Worm (Caenorhabditis elegans): ENCODE data around the gene C36A4.4.

C36A4.4 gene

ce11 chrIII:3876197-3876897, 32.9 kb upstream of the C36A4.4 start:
- TF ChIP-seq swsn-7 (tag; optimal IDR thresholded peaks at IDR 0.05) (no peak), efl-1 (optimal IDR thresholded peaks at IDR 0.05) (no peak), efl-1 (GFP tag; optimal IDR thresholded peaks at IDR 0.05 in 1 of 2) (peak in 1 of 2 experiments; percentile 66), elt-2 (tag; optimal IDR thresholded peaks at IDR 0.05) (peak; percentile 52), snu-23 (GFP tag; optimal IDR thresholded peaks at IDR 0.05) (peak; percentile 10), ztf-4 (tag; optimal IDR thresholded peaks at IDR 0.05) (no peak), lin-39 (tag; optimal IDR thresholded peaks at IDR 0.05) (no peak), blmp-1 (tag; optimal IDR thresholded peaks at IDR 0.05) (peak; percentile 66), nhr-71 (tag; optimal IDR thresholded peaks at IDR 0.05) (peak; percentile 30), nhr-85 (tag) (peak; percentile 36), skn-1 (tag; optimal IDR thresholded peaks at IDR 0.05) (no peak), unc-62 (GFP tag; optimal IDR thresholded peaks at IDR 0.05) (no peak)

- TF ChIP-seq pax-3 (tag; optimal IDR thresholded peaks at IDR 0.05) (no peak), nhr-12 (tag; optimal IDR thresholded peaks at IDR 0.05) (no peak), ceh-82 (tag; optimal IDR thresholded peaks at IDR 0.05) (no peak), ets-5 (GFP tag; IDR thresholded peaks at IDR 0.05) (no peak), snu-23 (GFP tag; optimal IDR thresholded peaks at IDR 0.05) (peak; percentile 66), lin-13 (GFP tag; optimal IDR thresholded peaks at IDR 0.05) (no peak), dsc-1 (tag; optimal IDR thresholded peaks at IDR 0.05) (no peak), rnt-1 (tag; optimal IDR thresholded peaks at IDR 0.05) (no peak), elt-2 (tag; optimal IDR thresholded peaks at IDR 0.05) (peak; percentile 44), alr-1 (tag; optimal IDR thresholded peaks at IDR 0.05; ENCODE audit: borderline replicate concordance) (no peak), ama-1 (optimal IDR thresholded peaks at IDR 0.05) (no peak), unc-98 (GFP tag; IDR thresholded peaks at IDR 0.05) (no peak), C04F5.9 (tag; optimal IDR thresholded peaks at IDR 0.05) (no peak), egl-13 (tag; optimal IDR thresholded peaks at IDR 0.05) (no peak), nhr-84 (tag; optimal IDR thresholded peaks at IDR 0.05) (no peak), ceh-90 (tag; optimal IDR thresholded peaks at IDR 0.05) (no peak), nhr-47 (tag; optimal IDR thresholded peaks at IDR 0.05) (peak; percentile 24), sox-4 (tag; optimal IDR thresholded peaks at IDR 0.05) (no peak), sup-37 (GFP tag; optimal IDR thresholded peaks at IDR 0.05) (no peak), nhr-71 (tag; optimal IDR thresholded peaks at IDR 0.05) (peak; percentile 70), fos-1 (tag; optimal IDR thresholded peaks at IDR 0.05) (no peak), tlp-1 (tag; optimal IDR thresholded peaks at IDR 0.05) (no peak), jun-1 (tag; optimal IDR thresholded peaks at IDR 0.05) (no peak), hlh-17 (GFP tag; optimal IDR thresholded peaks at IDR 0.05; ENCODE audit: borderline replicate concordance) (no peak), lin-14 (GFP tag; optimal IDR thresholded peaks at IDR 0.05) (peak; percentile 62), lir-3 (tag; optimal IDR thresholded peaks at IDR 0.05; ENCODE audit: poor library complexity) (no peak), pag-3 (tag; optimal IDR thresholded peaks at IDR 0.05; ENCODE audit: borderline replicate concordance, insufficient read depth) (no peak), dpl-1 (GFP tag; optimal IDR thresholded peaks at IDR 0.05) (peak in 1 of 3 experiments; percentile 21), ztf-11 (tag; optimal IDR thresholded peaks at IDR 0.05) (no peak), nhr-11 (tag; optimal IDR thresholded peaks at IDR 0.05) (no peak), lin-15B (tag; optimal IDR thresholded peaks at IDR 0.05) (no peak), mep-1 (tag; optimal IDR thresholded peaks at IDR 0.05) (peak; percentile 61), elt-3 (tag; optimal IDR thresholded peaks at IDR 0.05) (peak in 2 of 6 experiments; percentile 48 to 94), fkh-8 (tag; optimal IDR thresholded peaks at IDR 0.05) (no peak), ceh-8 (GFP tag; optimal IDR thresholded peaks at IDR 0.05) (no peak), mdl-1 (tag; optimal IDR thresholded peaks at IDR 0.05) (peak in 1 of 2 experiments; percentile 68), nhr-237 (tag; optimal IDR thresholded peaks at IDR 0.05) (no peak), vab-15 (tag; optimal IDR thresholded peaks at IDR 0.05) (no peak), fkh-4 (tag; optimal IDR thresholded peaks at IDR 0.05; ENCODE audit: borderline replicate concordance) (no peak), snpc-4 (tag; optimal IDR thresholded peaks at IDR 0.05) (no peak), skn-1 (tag; optimal IDR thresholded peaks at IDR 0.05) (no peak), F16B12.6 (tag; optimal IDR thresholded peaks at IDR 0.05) (no peak)
Observed at ce11 chrIII:3875608-3876007, 32.2 kb upstream of the C36A4.4 start.
